Worm (Caenorhabditis elegans) whole organism, L4 larva: ENCODE measurements around the gene F11G11.13.

ENCODE experiments used
- F10B5.3 ChIP-seq: sonication (generic microtip); optimal IDR thresholded peaks from 2 replicates; lab custom pipeline; 2016; ENCODE audit warnings: mild to moderate bottlenecking, missing genetic modification characterization, missing compliant biosample characterization
- F44E2.7 ChIP-seq: fragments of 200-800 bp; sonication (Bioruptor generic); IDR thresholded peaks from 2 replicates; pipeline ENCODE4 v2.1.2; 2022; ENCODE audit warnings: missing genetic modification characterization, missing compliant biosample characterization
- F49E8.2 ChIP-seq: sonication (generic microtip); optimal IDR thresholded peaks from 2 replicates; lab custom pipeline; 2016; ENCODE audit warnings: missing compliant biosample characterization, mild to moderate bottlenecking, missing genetic modification characterization, borderline replicate concordance
- T20F7.1 ChIP-seq: fragments of 200-800 bp; sonication (Bioruptor generic); optimal IDR thresholded peaks from 2 replicates; lab custom pipeline; 2018; ENCODE audit warnings: mild to moderate bottlenecking, missing genetic modification characterization, missing compliant biosample characterization
- T26A8.4 ChIP-seq: fragments of 200-800 bp; sonication (Bioruptor generic); IDR thresholded peaks from 2 replicates; pipeline ENCODE4 v1.3.6; 2022; ENCODE audit warnings: missing genetic modification characterization, missing compliant biosample characterization
- Y75B8A.6 ChIP-seq: fragments of 200-800 bp; sonication (Bioruptor generic); IDR thresholded peaks from 2 replicates; pipeline ENCODE4 v1.3.6; 2022; ENCODE audit warnings: missing genetic modification reagents, missing genetic modification characterization, missing compliant biosample characterization
- ZK337.2 ChIP-seq: fragments of 200-800 bp; sonication (Bioruptor generic); IDR thresholded peaks from 2 replicates; pipeline ENCODE4 v1.3.6; 2022; ENCODE audit warnings: missing genetic modification reagents, missing genetic modification characterization, missing compliant biosample characterization
- ZK546.5 ChIP-seq, 2 experiments: sonication (generic microtip); optimal IDR thresholded peaks; 2 replicates each; lab custom pipeline; 2017; ENCODE audit warnings: missing biosample characterization in 2 of 2, missing genetic modification characterization in 2 of 2
- arid-1 ChIP-seq: fragments of 200-800 bp; sonication (Bioruptor generic); conservative IDR thresholded peaks from 2 replicates; pipeline ENCODE4 v1.3.6; 2022; ENCODE audit warnings: missing genetic modification reagents, missing genetic modification characterization, missing compliant biosample characterization
- ceh-20 ChIP-seq: fragments of 200-800 bp; sonication (Bioruptor generic); IDR thresholded peaks from 2 replicates; pipeline ENCODE4 v1.3.6; 2022; ENCODE audit warnings: missing genetic modification reagents, missing genetic modification characterization, missing compliant biosample characterization
- ceh-32 ChIP-seq: sonication (generic microtip); optimal IDR thresholded peaks from 2 replicates; lab custom pipeline; 2016; ENCODE audit warnings: mild to moderate bottlenecking, missing genetic modification characterization, missing compliant biosample characterization; ENCODE audit not compliant: poor library complexity
- ceh-62 ChIP-seq: sonication (generic microtip); optimal IDR thresholded peaks from 2 replicates; lab custom pipeline; 2017; ENCODE audit warnings: missing biosample characterization, missing genetic modification characterization
- ces-1 ChIP-seq: fragments of 150-350 bp; sonication (generic microtip); optimal IDR thresholded peaks from 4 replicates; lab custom pipeline; 2014; ENCODE audit warnings: missing biosample characterization, missing genetic modification reagents, missing genetic modification characterization
- cey-2 ChIP-seq: sonication (generic microtip); optimal IDR thresholded peaks from 3 replicates; lab custom pipeline; 2017; ENCODE audit warnings: missing genetic modification characterization, mild to moderate bottlenecking, missing compliant biosample characterization, antibody characterized with exemption, borderline replicate concordance; ENCODE audit not compliant: insufficient read depth
- ctbp-1 ChIP-seq: fragments of 200-800 bp; sonication (Bioruptor generic); IDR thresholded peaks from 2 replicates; pipeline ENCODE4 v1.3.6; 2022; ENCODE audit warnings: missing genetic modification reagents, missing genetic modification characterization, missing compliant biosample characterization
- daf-12 ChIP-seq: fragments of 150-350 bp; optimal IDR thresholded peaks from 2 replicates; lab custom pipeline; 2014; ENCODE audit warnings: missing biosample characterization, missing genetic modification reagents, missing genetic modification characterization
- daf-19 ChIP-seq: fragments of 200-800 bp; sonication (Bioruptor generic); conservative IDR thresholded peaks from 2 replicates; pipeline ENCODE4 v1.3.6; 2022; ENCODE audit warnings: missing genetic modification characterization, missing compliant biosample characterization
- daf-8 ChIP-seq: fragments of 200-800 bp; sonication (Bioruptor generic); IDR thresholded peaks from 2 replicates; pipeline ENCODE4 v1.3.6; 2022; ENCODE audit warnings: missing genetic modification characterization, missing compliant biosample characterization
- dmd-6 ChIP-seq: fragments of 200-800 bp; sonication (Bioruptor generic); IDR thresholded peaks from 2 replicates; pipeline ENCODE4 v1.3.6; 2022; ENCODE audit warnings: missing genetic modification reagents, missing genetic modification characterization, missing compliant biosample characterization
- dpl-1 ChIP-seq: fragments of 150-350 bp; optimal IDR thresholded peaks from 2 replicates; lab custom pipeline; 2014; ENCODE audit warnings: missing biosample characterization, missing genetic modification reagents, missing genetic modification characterization
- dve-1 ChIP-seq: sonication (generic microtip); optimal IDR thresholded peaks from 2 replicates; lab custom pipeline; 2017; ENCODE audit warnings: antibody characterized with exemption, mild to moderate bottlenecking, missing genetic modification characterization, missing compliant biosample characterization; ENCODE audit not compliant: insufficient read depth
- egl-27 ChIP-seq: sonication (generic microtip); optimal IDR thresholded peaks from 3 replicates; lab custom pipeline; 2017; ENCODE audit warnings: missing biosample characterization, missing genetic modification reagents, missing genetic modification characterization
- egl-43 ChIP-seq: fragments of 200-800 bp; sonication (Bioruptor generic); IDR thresholded peaks from 2 replicates; pipeline ENCODE4 v1.3.6; 2022; ENCODE audit warnings: missing genetic modification reagents, missing genetic modification characterization, missing compliant biosample characterization
- hif-1 ChIP-seq, 2 experiments: sonication (generic microtip); optimal IDR thresholded peaks; 2 replicates each; lab custom pipeline; 2016 to 2017; ENCODE audit warnings: missing compliant biosample characterization in 2 of 2, missing genetic modification characterization in 2 of 2, missing genetic modification reagents in 2 of 2, missing genotype in 2 of 2, mild to moderate bottlenecking in 1 of 2
- hlh-11 ChIP-seq: fragments of 200-800 bp; sonication (Bioruptor generic); optimal IDR thresholded peaks from 2 replicates; lab custom pipeline; 2018; ENCODE audit warnings: mild to moderate bottlenecking, missing genetic modification characterization, missing compliant biosample characterization
- hmg-1.1 ChIP-seq: fragments of 200-800 bp; sonication (Bioruptor generic); IDR thresholded peaks from 2 replicates; pipeline ENCODE4 v1.3.6; 2022; ENCODE audit warnings: missing genetic modification reagents, missing genetic modification characterization, missing compliant biosample characterization
- lin-13 ChIP-seq: fragments of 150-350 bp; optimal IDR thresholded peaks from 2 replicates; lab custom pipeline; 2014; ENCODE audit warnings: missing biosample characterization, missing genetic modification reagents, missing genetic modification characterization
- lin-15B ChIP-seq: fragments of 150-350 bp; sonication (generic microtip); optimal IDR thresholded peaks from 3 replicates; lab custom pipeline; 2014; ENCODE audit warnings: missing biosample characterization, missing genetic modification characterization
- lir-3 ChIP-seq: sonication (generic microtip); optimal IDR thresholded peaks from 2 replicates; lab custom pipeline; 2016; ENCODE audit warnings: mild to moderate bottlenecking, missing genetic modification characterization, missing compliant biosample characterization
- lsy-2 ChIP-seq, 2 experiments: fragments of 150-350 bp in 1 of 2; sonication (generic microtip) in 1 of 2; optimal IDR thresholded peaks; 2 replicates each; lab custom pipeline; 2014 to 2017; ENCODE audit warnings: missing biosample characterization in 2 of 2, missing genetic modification characterization in 2 of 2
- mep-1 ChIP-seq: fragments of 150-350 bp; sonication (generic microtip); optimal IDR thresholded peaks from 3 replicates; lab custom pipeline; 2014; ENCODE audit warnings: missing biosample characterization, missing genetic modification characterization
- mes-2 ChIP-seq: sonication (generic microtip); optimal IDR thresholded peaks from 2 replicates; lab custom pipeline; 2016; ENCODE audit warnings: missing genotype, mild to moderate bottlenecking, missing genetic modification characterization, missing compliant biosample characterization; ENCODE audit not compliant: poor library complexity, severe bottlenecking
- mxl-3 ChIP-seq: fragments of 200-800 bp; sonication (Bioruptor generic); optimal IDR thresholded peaks from 2 replicates; lab custom pipeline; 2018; ENCODE audit warnings: mild to moderate bottlenecking, missing genetic modification characterization, missing compliant biosample characterization
- nhr-102 ChIP-seq: sonication (generic microtip); optimal IDR thresholded peaks from 2 replicates; lab custom pipeline; 2016; ENCODE audit warnings: mild to moderate bottlenecking, missing genetic modification characterization, moderate library complexity, missing compliant biosample characterization
- nhr-11 ChIP-seq: fragments of 150-350 bp; optimal IDR thresholded peaks from 2 replicates; lab custom pipeline; 2014; ENCODE audit warnings: missing biosample characterization, missing genetic modification characterization
- nhr-25 ChIP-seq: sonication (generic microtip); optimal IDR thresholded peaks from 2 replicates; lab custom pipeline; 2017; ENCODE audit warnings: missing genetic modification characterization, mild to moderate bottlenecking, missing compliant biosample characterization, antibody characterized with exemption, moderate library complexity, borderline replicate concordance; ENCODE audit not compliant: insufficient read depth
- nhr-28 ChIP-seq: fragments of 150-350 bp; optimal IDR thresholded peaks from 2 replicates; lab custom pipeline; 2014; ENCODE audit warnings: missing biosample characterization, missing genetic modification characterization
- php-3 ChIP-seq: fragments of 200-800 bp; sonication (Bioruptor generic); IDR thresholded peaks from 2 replicates; pipeline ENCODE4 v1.3.6; 2022; ENCODE audit warnings: missing genetic modification reagents, missing genetic modification characterization, missing compliant biosample characterization
- rbr-2 ChIP-seq: sonication (generic microtip); optimal IDR thresholded peaks from 2 replicates; lab custom pipeline; 2016; ENCODE audit warnings: missing genotype, missing genetic modification characterization, missing compliant biosample characterization
- saeg-2 ChIP-seq: fragments of 200-800 bp; sonication (Bioruptor generic); IDR thresholded peaks from 2 replicates; pipeline ENCODE4 v1.3.6; 2022; ENCODE audit warnings: missing genetic modification reagents, missing genetic modification characterization, missing compliant biosample characterization
- set-16 ChIP-seq: fragments of 200-800 bp; sonication (Bioruptor generic); IDR thresholded peaks from 2 replicates; pipeline ENCODE4 v1.3.6; 2022; ENCODE audit warnings: missing genetic modification reagents, missing genetic modification characterization, missing compliant biosample characterization
- snpc-4 ChIP-seq: fragments of 150-350 bp; optimal IDR thresholded peaks from 2 replicates; lab custom pipeline; 2014; ENCODE audit warnings: missing biosample characterization, missing genetic modification characterization
- unc-39 ChIP-seq: sonication (generic microtip); optimal IDR thresholded peaks from 2 replicates; lab custom pipeline; 2017; ENCODE audit warnings: missing biosample characterization, missing genetic modification characterization
- unc-62 ChIP-seq, 3 experiments: fragments of 150-350 bp in 1 of 3; sonication (generic microtip); optimal IDR thresholded peaks in 2 of 3; peaks in 1 of 3; 1 replicate in 1 of 3; 2 replicates in 2 of 3; lab custom pipeline; 2014 to 2017; ENCODE audit warnings: missing biosample characterization in 3 of 3, missing genetic modification characterization in 3 of 3, missing genetic modification reagents in 3 of 3, missing genotype in 1 of 3
- zag-1 ChIP-seq: fragments of 150-350 bp; optimal IDR thresholded peaks from 2 replicates; lab custom pipeline; 2014; ENCODE audit warnings: missing biosample characterization, missing genetic modification characterization
- zfp-2 ChIP-seq: sonication (generic microtip); optimal IDR thresholded peaks from 2 replicates; lab custom pipeline; 2016; ENCODE audit warnings: mild to moderate bottlenecking, missing genetic modification characterization, missing compliant biosample characterization
- zfp-3 ChIP-seq: fragments of 200-800 bp; sonication (Bioruptor generic); conservative IDR thresholded peaks from 2 replicates; pipeline ENCODE4 v1.3.6; 2022; ENCODE audit warnings: missing genetic modification reagents, missing genetic modification characterization, missing compliant biosample characterization
- zip-2 ChIP-seq: fragments of 150-350 bp; optimal IDR thresholded peaks from 2 replicates; lab custom pipeline; 2014; ENCODE audit warnings: missing biosample characterization, missing genetic modification characterization
- ztf-7 ChIP-seq: fragments of 150-350 bp; optimal IDR thresholded peaks from 2 replicates; lab custom pipeline; 2014; ENCODE audit warnings: missing biosample characterization, missing genetic modification characterization

The F11G11.13 gene

DNA sequence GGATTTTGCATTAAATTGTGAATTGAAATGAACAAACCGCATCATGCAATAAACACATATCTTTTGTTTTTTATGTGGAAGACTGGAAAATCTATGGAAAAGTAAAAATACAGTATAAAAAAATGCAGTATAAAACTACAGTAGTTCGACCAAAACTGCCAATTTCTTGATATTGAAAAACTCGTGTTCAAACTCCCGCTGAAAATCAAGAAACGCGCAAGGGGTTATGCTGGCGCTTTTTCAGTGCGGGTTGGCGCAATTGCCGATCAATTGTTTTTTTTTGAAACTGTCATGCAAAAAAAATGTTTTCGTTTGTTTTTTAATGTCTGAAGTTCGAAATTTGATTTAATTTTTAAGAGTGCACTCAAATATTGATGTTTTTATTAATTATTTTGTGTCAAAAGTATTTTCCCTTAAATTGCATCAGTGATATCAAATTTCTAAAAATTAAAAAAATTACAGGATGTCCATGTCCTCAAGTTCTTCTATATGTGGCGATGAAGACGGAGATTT lies 24.3 kb downstream of the F11G11.13 start, which contains the start of gene dnj-9:
Gene dnj-9 (plus strand): TSS at position 463 of the 513 bp plus-strand sequence.
- TF ChIP-seq mxl-3 (peak; percentile 55), arid-1 (GFP tag; lab: Robert Waterston, UW) (peak; percentile 83), zfp-2 (tag; lab: Kevin White, UChicago) (peak; percentile 65), rbr-2 (peak; percentile 94), ctbp-1 (GFP tag; lab: Robert Waterston, UW) (peak; percentile 88), egl-27 (tag; lab: Kevin White, UChicago) (no peak), hmg-1.1 (GFP tag; lab: Robert Waterston, UW) (peak; percentile 92), ces-1 (GFP tag; lab: Kevin White, UChicago) (peak; percentile 52), lir-3 (tag; lab: Kevin White, UChicago) (peak; percentile 18), php-3 (GFP tag; lab: Robert Waterston, UW) (peak; percentile 80), ZK337.2 (peak; percentile 56; the same call in 1 of the 2 replicates), F44E2.7 (GFP tag; lab: Robert Waterston, UW) (no peak), unc-39 (tag; lab: Kevin White, UChicago) (no peak), T26A8.4 (GFP tag; lab: Robert Waterston, UW) (peak; percentile 95), cey-2 (tag; lab: Kevin White, UChicago) (no peak), unc-62 (GFP tag; optimal IDR thresholded peaks at IDR 0.05 in 1 of 2; lab: Kevin White, UChicago) (peak in 1 of 2 experiments; percentile 98), unc-62 (tag; optimal IDR thresholded peaks at IDR 0.05; lab: Kevin White, UChicago) (no peak), daf-19 (GFP tag; lab: Robert Waterston, UW) (peak; percentile 45; the same call in 1 of the 2 replicates), dpl-1 (peak; percentile 100), zip-2 (tag; lab: Kevin White, UChicago) (peak; percentile 64), lin-13 (GFP tag; lab: Kevin White, UChicago) (peak; percentile 81), Y75B8A.6 (GFP tag; lab: Robert Waterston, UW) (no peak), ztf-7 (tag; lab: Kevin White, UChicago) (peak; percentile 82), ZK546.5 (tag; optimal IDR thresholded peaks at IDR 0.05; lab: Kevin White, UChicago) (no peak), nhr-25 (tag; lab: Kevin White, UChicago) (peak; percentile 88), T20F7.1 (GFP tag; lab: Kevin White, UChicago) (peak; percentile 88), snpc-4 (tag; lab: Kevin White, UChicago) (peak; percentile 19), ceh-32 (tag; lab: Kevin White, UChicago) (peak; percentile 62), nhr-11 (tag; lab: Kevin White, UChicago) (peak; percentile 84), mep-1 (tag; lab: Kevin White, UChicago) (peak; percentile 96), ceh-20 (GFP tag; lab: Robert Waterston, UW) (peak; percentile 90), zag-1 (tag; lab: Kevin White, UChicago) (peak; percentile 76), mes-2 (peak; percentile 95), lin-15B (peak; percentile 50), dmd-6 (GFP tag; lab: Robert Waterston, UW) (peak; percentile 94), daf-8 (GFP tag; lab: Robert Waterston, UW) (no peak), ceh-62 (no peak), dve-1 (tag; lab: Kevin White, UChicago) (peak; percentile 98), nhr-102 (tag; lab: Kevin White, UChicago) (peak; percentile 97), daf-12 (no peak), hlh-11 (tag; lab: Kevin White, UChicago) (peak; percentile 92), saeg-2 (GFP tag; lab: Robert Waterston, UW) (peak; percentile 91), egl-43 (GFP tag; lab: Robert Waterston, UW) (peak; percentile 77), F49E8.2 (peak; percentile 89), set-16 (no peak), lsy-2 (tag; optimal IDR thresholded peaks at IDR 0.05; lab: Kevin White, UChicago) (peak; percentile 68 to 96), zfp-3 (GFP tag; lab: Robert Waterston, UW) (peak; percentile 94), nhr-28 (peak; percentile 83), F10B5.3 (tag; lab: Kevin White, UChicago) (peak; percentile 93), hif-1 (tag; optimal IDR thresholded peaks at IDR 0.05; lab: Kevin White, UChicago) (peak; percentile 52 to 72)
